Worm (Caenorhabditis elegans): ENCODE measurements around the gene rev-3.
A peak's percentile ranks its signal among the peaks of the same experiment; 100 is the strongest.

Gene rev-3

DNA sequence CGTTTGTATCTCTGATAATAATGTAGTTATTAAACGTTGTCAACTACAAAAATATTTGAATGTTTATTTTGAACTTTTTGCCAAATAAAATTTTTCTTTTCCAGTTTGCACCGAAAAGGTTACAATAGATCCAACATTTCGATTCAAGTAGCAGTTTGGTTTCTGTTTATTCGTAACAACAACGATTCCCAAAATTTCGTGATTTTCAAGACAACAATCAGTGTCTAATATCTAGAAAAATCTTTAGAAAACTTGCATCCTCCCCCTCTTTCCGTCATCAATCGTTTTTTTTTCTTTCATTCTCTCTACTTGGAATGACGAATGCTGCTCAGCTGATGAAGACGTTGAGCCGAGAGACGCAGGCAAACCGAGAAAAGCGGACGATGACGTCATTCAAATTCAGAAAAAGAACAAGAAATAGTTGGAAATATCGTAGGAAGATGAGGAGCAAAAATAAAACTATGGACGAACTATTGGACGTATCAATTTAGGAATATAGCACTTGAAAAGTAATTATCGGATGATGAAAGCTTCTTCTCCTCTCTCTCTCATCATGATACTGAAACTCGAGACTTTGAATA is 31.8 kb downstream of the rev-3 start:
- TF ChIP-seq nhr-2 (tag; optimal IDR thresholded peaks at IDR 0.05) (no peak), zip-8 (tag; optimal IDR thresholded peaks at IDR 0.05) (peak; percentile 7)

ce11 chrIII:5757492-5758045 is 32.9 kb downstream of the rev-3 start:
- TF ChIP-seq ceh-39 (tag; optimal IDR thresholded peaks at IDR 0.05) (no peak), ces-1 (GFP tag; optimal IDR thresholded peaks at IDR 0.05) (peak; percentile 33)

- peak; percentile 54 for TF ChIP-seq ces-1 (GFP tag; optimal IDR thresholded peaks at IDR 0.05)
- no peak for TF ChIP-seq lsy-2 (tag; optimal IDR thresholded peaks at IDR 0.05)
These were observed 35.2 kb downstream of the rev-3 start, which contains the start of gene ida-1 for ce11 chrIII:5755204-5755603. ida-1 (plus strand) TSS chrIII:5755539.

- TF ChIP-seq flh-1 (GFP tag; optimal IDR thresholded peaks at IDR 0.05) (no peak), zip-8 (tag; optimal IDR thresholded peaks at IDR 0.05) (peak; percentile 91)
These were observed 39.9 kb downstream of the rev-3 start for ce11 chrIII:5750503-5750902.

ce11 chrIII:5748360-5748759 is 42.1 kb downstream of the rev-3 start:
- TF ChIP-seq flh-1 (GFP tag; optimal IDR thresholded peaks at IDR 0.05) (no peak), mab-5 (tag; optimal IDR thresholded peaks at IDR 0.05) (no peak), lsy-2 (tag; optimal IDR thresholded peaks at IDR 0.05) (no peak), M03D4.4 (tag; optimal IDR thresholded peaks at IDR 0.05) (no peak), sem-2 (GFP tag; optimal IDR thresholded peaks at IDR 0.05) (no peak), snpc-4 (tag; optimal IDR thresholded peaks at IDR 0.05) (no peak), drap-1 (GFP tag; optimal IDR thresholded peaks at IDR 0.05) (no peak), unc-62 (GFP tag; optimal IDR thresholded peaks at IDR 0.05) (no peak), zip-8 (tag; optimal IDR thresholded peaks at IDR 0.05) (no peak), pha-4 (tag; optimal IDR thresholded peaks at IDR 0.05) (no peak), elt-1 (tag; optimal IDR thresholded peaks at IDR 0.05; ENCODE audit: borderline replicate concordance, insufficient read depth) (no peak)

- TF ChIP-seq ceh-39 (tag; optimal IDR thresholded peaks at IDR 0.05) (no peak), mep-1 (tag; optimal IDR thresholded peaks at IDR 0.05) (no peak), M03D4.4 (tag; optimal IDR thresholded peaks at IDR 0.05) (no peak), nhr-237 (tag; optimal IDR thresholded peaks at IDR 0.05) (no peak), nhr-12 (tag; optimal IDR thresholded peaks at IDR 0.05) (no peak), drap-1 (GFP tag; optimal IDR thresholded peaks at IDR 0.05) (no peak), ceh-43 (GFP tag; optimal IDR thresholded peaks at IDR 0.05) (no peak), ces-1 (GFP tag; optimal IDR thresholded peaks at IDR 0.05) (no peak), elt-3 (tag; optimal IDR thresholded peaks at IDR 0.05) (no peak), ztf-11 (tag; optimal IDR thresholded peaks at IDR 0.05) (no peak), sptf-1 (tag; optimal IDR thresholded peaks at IDR 0.05) (no peak), zip-8 (tag; optimal IDR thresholded peaks at IDR 0.05) (no peak), blmp-1 (tag; optimal IDR thresholded peaks at IDR 0.05) (no peak), unc-120 (tag; optimal IDR thresholded peaks at IDR 0.05; ENCODE audit: poor library complexity, severe bottlenecking) (no peak), unc-62 (GFP tag; optimal IDR thresholded peaks at IDR 0.05) (no peak), mls-2 (tag; optimal IDR thresholded peaks at IDR 0.05) (no peak)
These were observed 43.3 kb downstream of the rev-3 start, which contains the start of gene B0244.4 for ce11 chrIII:5747185-5747584. B0244.4 (plus strand) TSS chrIII:5747485.

DNA sequence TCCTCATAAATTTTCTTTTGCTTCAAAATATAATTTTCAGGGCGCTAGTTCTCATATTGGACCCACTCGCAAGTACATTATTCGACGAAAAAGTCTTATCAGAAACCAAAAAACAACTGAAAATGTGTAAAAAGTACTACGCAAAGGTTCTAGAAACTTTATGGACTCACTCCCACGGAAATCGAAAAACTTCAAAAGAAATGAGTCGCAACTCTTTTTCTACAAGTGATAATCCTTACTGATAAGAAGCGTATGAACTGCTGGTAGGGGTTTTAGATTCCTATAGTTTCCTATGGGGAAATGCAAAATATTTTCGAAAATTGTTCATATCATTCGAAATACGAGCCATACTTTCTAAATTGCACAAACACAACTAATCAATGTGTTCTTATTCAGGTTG is 45.9 kb downstream of the rev-3 start, which contains the start of gene B0244.5:
Gene B0244.5 (plus strand): TSS at position 301 of the 400 bp plus-strand sequence.
- TF ChIP-seq nhr-76 (tag; optimal IDR thresholded peaks at IDR 0.05) (no peak), lin-32 (GFP tag; optimal IDR thresholded peaks at IDR 0.05) (no peak), sem-2 (GFP tag; optimal IDR thresholded peaks at IDR 0.05) (no peak), nhr-12 (tag; optimal IDR thresholded peaks at IDR 0.05) (no peak), sptf-1 (tag; optimal IDR thresholded peaks at IDR 0.05) (no peak)
